Worm (Caenorhabditis elegans) whole organism, mixed stage, embryonic: Measurements from ENCODE around the gene str-264.

Experiments used
- blmp-1 ChIP-seq: fragments of 150-350 bp; optimal IDR thresholded peaks from 2 replicates; lab custom pipeline; 2014; ENCODE audit warnings: missing biosample characterization, missing genetic modification characterization
- ceh-43 ChIP-seq: fragments of 200-800 bp; sonication (Bioruptor generic); optimal IDR thresholded peaks from 2 replicates; lab custom pipeline; 2018; ENCODE audit warnings: mild to moderate bottlenecking, missing genetic modification characterization, moderate library complexity, missing compliant biosample characterization
- ceh-83 ChIP-seq: fragments of 200-800 bp; sonication (Bioruptor generic); optimal IDR thresholded peaks from 2 replicates; lab custom pipeline; 2018; ENCODE audit warnings: mild to moderate bottlenecking, missing genetic modification characterization, missing compliant biosample characterization
- elt-3 ChIP-seq: fragments of 150-350 bp; optimal IDR thresholded peaks from 2 replicates; lab custom pipeline; 2014; ENCODE audit warnings: missing biosample characterization, missing genetic modification characterization
- lin-13 ChIP-seq: fragments of 150-350 bp; optimal IDR thresholded peaks from 2 replicates; lab custom pipeline; 2014; ENCODE audit warnings: missing biosample characterization, missing genetic modification characterization
- mab-5 ChIP-seq: fragments of 150-350 bp; optimal IDR thresholded peaks from 2 replicates; lab custom pipeline; 2014; ENCODE audit warnings: missing biosample characterization, missing genetic modification characterization
- nhr-76 ChIP-seq: sonication (generic microtip); optimal IDR thresholded peaks from 2 replicates; lab custom pipeline; 2017; ENCODE audit warnings: missing biosample characterization, missing genetic modification characterization
- pha-4 ChIP-seq: fragments of 150-350 bp; optimal IDR thresholded peaks from 2 replicates; lab custom pipeline; 2018; ENCODE audit warnings: missing biosample characterization, missing genetic modification reagents, missing genetic modification characterization
- snpc-4 ChIP-seq: fragments of 150-350 bp; optimal IDR thresholded peaks from 2 replicates; lab custom pipeline; 2014; ENCODE audit warnings: missing biosample characterization, missing genetic modification characterization
- unc-120 ChIP-seq: sonication (generic microtip); optimal IDR thresholded peaks from 2 replicates; lab custom pipeline; 2017; ENCODE audit warnings: missing genetic modification characterization, missing compliant biosample characterization; ENCODE audit not compliant: poor library complexity, severe bottlenecking
- unc-39 ChIP-seq: fragments of 150-350 bp; optimal IDR thresholded peaks from 2 replicates; lab custom pipeline; 2014; ENCODE audit warnings: missing biosample characterization, missing genetic modification characterization
- unc-62 ChIP-seq: fragments of 150-350 bp; optimal IDR thresholded peaks from 2 replicates; lab custom pipeline; 2014; ENCODE audit warnings: missing biosample characterization, missing genetic modification reagents, missing genetic modification characterization
- ztf-11 ChIP-seq: fragments of 150-350 bp; optimal IDR thresholded peaks from 2 replicates; lab custom pipeline; 2014; ENCODE audit warnings: missing biosample characterization, missing genetic modification characterization

- TF ChIP-seq snpc-4 (tag; lab: Kevin White, UChicago): no peak
- no peak for TF ChIP-seq unc-120 (tag; lab: Kevin White, UChicago)
- no peak for TF ChIP-seq nhr-76 (tag; lab: Kevin White, UChicago)
- no peak for TF ChIP-seq pha-4
- TF ChIP-seq unc-39 (tag; lab: Kevin White, UChicago): no peak
- TF ChIP-seq blmp-1 (tag; lab: Kevin White, UChicago): no peak
- no peak for TF ChIP-seq lin-13 (tag; lab: Kevin White, UChicago)
- TF ChIP-seq ceh-43 (GFP tag; lab: Kevin White, UChicago): no peak
- TF ChIP-seq unc-62 (GFP tag; lab: Kevin White, UChicago): no peak
- TF ChIP-seq ztf-11: no peak
- no peak for TF ChIP-seq mab-5 (tag; lab: Kevin White, UChicago)
- no peak for TF ChIP-seq elt-3 (tag; lab: Kevin White, UChicago)
- no peak for TF ChIP-seq ceh-83
Observed at ce11 chrV:15512856-15513756, 20.7 kb upstream of the str-264 start.
